Fruit fly (Drosophila melanogaster) whole organism, embryonic: ENCODE measurements around the gene Atf3.

Experiments used
- Bgb ChIP-seq: fragments of 200-800 bp; sonication (Bioruptor generic); IDR thresholded peaks from 2 replicates; pipeline ENCODE4 v1.3.6; 2022; ENCODE audit warnings: missing biosample characterization, missing genetic modification characterization; ENCODE audit not compliant: partially characterized antibody
- CG1024 ChIP-seq: fragments of 200-800 bp; sonication (Bioruptor generic); IDR thresholded peaks from 2 replicates; pipeline ENCODE4 v1.3.6; 2022; ENCODE audit warnings: missing biosample characterization, missing genetic modification characterization
- CG10267 ChIP-seq: fragments of 200-800 bp; sonication (Bioruptor generic); optimal IDR thresholded peaks from 2 replicates; lab custom pipeline; 2018; ENCODE audit warnings: missing biosample characterization, mild to moderate bottlenecking, missing genetic modification characterization, moderate library complexity
- CG11085 ChIP-seq: fragments of 200-800 bp; sonication (Bioruptor generic); IDR thresholded peaks from 2 replicates; pipeline ENCODE4 v1.3.6; 2022; ENCODE audit warnings: missing biosample characterization, missing genetic modification characterization
- CG11247 ChIP-seq: fragments of 200-800 bp; sonication (Bioruptor generic); IDR thresholded peaks from 2 replicates; pipeline ENCODE4 v1.3.6; 2022; ENCODE audit warnings: missing biosample characterization, missing genetic modification characterization
- CG11696 ChIP-seq: fragments of 200-800 bp; sonication (Bioruptor generic); IDR thresholded peaks from 2 replicates; pipeline ENCODE4 v1.3.6; 2022; ENCODE audit warnings: missing biosample characterization, missing genetic modification characterization
- CG12071 ChIP-seq: fragments of 200-800 bp; sonication (Bioruptor generic); optimal IDR thresholded peaks from 3 replicates; lab custom pipeline; 2018; ENCODE audit warnings: missing biosample characterization, mild to moderate bottlenecking, missing genetic modification characterization
- CG13775 ChIP-seq: fragments of 200-800 bp; sonication (Bioruptor generic); optimal IDR thresholded peaks from 3 replicates; lab custom pipeline; 2017; ENCODE audit warnings: missing biosample characterization, mild to moderate bottlenecking, missing genetic modification characterization
- CG15269 ChIP-seq: fragments of 200-800 bp; sonication (Bioruptor generic); optimal IDR thresholded peaks from 2 replicates; lab custom pipeline; 2018; ENCODE audit warnings: missing biosample characterization, mild to moderate bottlenecking, missing genetic modification characterization, moderate library complexity
- CG17186 ChIP-seq: fragments of 200-800 bp; sonication (Bioruptor generic); optimal IDR thresholded peaks from 3 replicates; lab custom pipeline; 2017; ENCODE audit warnings: missing biosample characterization, missing genetic modification reagents, missing genetic modification characterization
- CG17829 ChIP-seq: fragments of 200-800 bp; optimal IDR thresholded peaks from 2 replicates; lab custom pipeline; 2019; ENCODE audit warnings: missing biosample characterization, mild to moderate bottlenecking, missing genetic modification characterization, moderate library complexity
- CG1792 ChIP-seq: fragments of 200-800 bp; sonication (Bioruptor generic); optimal IDR thresholded peaks from 2 replicates; lab custom pipeline; 2016; ENCODE audit warnings: missing biosample characterization, missing genetic modification characterization
- CG2202 ChIP-seq: fragments of 200-800 bp; sonication (Bioruptor generic); optimal IDR thresholded peaks from 2 replicates; lab custom pipeline; 2018; ENCODE audit warnings: missing biosample characterization, mild to moderate bottlenecking, missing genetic modification characterization
- CG30020 ChIP-seq: fragments of 200-800 bp; optimal IDR thresholded peaks from 2 replicates; lab custom pipeline; 2019; ENCODE audit warnings: missing biosample characterization, mild to moderate bottlenecking, missing genetic modification characterization, moderate library complexity
- CG30403 ChIP-seq: fragments of 200-800 bp; sonication (Bioruptor generic); optimal IDR thresholded peaks from 3 replicates; lab custom pipeline; 2016; ENCODE audit warnings: missing biosample characterization, missing genetic modification characterization
- CG4328 ChIP-seq: fragments of 200-800 bp; sonication (Bioruptor generic); optimal IDR thresholded peaks from 3 replicates; lab custom pipeline; 2017; ENCODE audit warnings: missing biosample characterization, missing genetic modification reagents, missing genetic modification characterization
- CG6791 ChIP-seq: fragments of 200-800 bp; sonication (Bioruptor generic); IDR thresholded peaks from 3 replicates; pipeline ENCODE4 v1.3.6; 2022; ENCODE audit warnings: missing biosample characterization, missing genetic modification characterization; ENCODE audit not compliant: partially characterized antibody
- CG9215 ChIP-seq: fragments of 200-800 bp; sonication (Bioruptor generic); IDR thresholded peaks from 2 replicates; pipeline ENCODE4 v1.3.6; 2022; ENCODE audit warnings: missing biosample characterization, missing genetic modification characterization
- CG9932 ChIP-seq: fragments of 200-800 bp; sonication (Bioruptor generic); IDR thresholded peaks from 2 replicates; pipeline ENCODE4 v1.3.6; 2022; ENCODE audit warnings: missing biosample characterization, missing genetic modification characterization
- CHES-1-like ChIP-seq: fragments of 200-800 bp; sonication (Bioruptor generic); optimal IDR thresholded peaks from 2 replicates; lab custom pipeline; 2016; ENCODE audit warnings: missing biosample characterization, missing genetic modification characterization
- CkIIα-i1 ChIP-seq: fragments of 200-800 bp; sonication (Bioruptor generic); IDR thresholded peaks from 2 replicates; pipeline ENCODE4 v1.3.6; 2022; ENCODE audit warnings: missing biosample characterization, missing genetic modification characterization
- Dbx ChIP-seq: fragments of 200-800 bp; sonication (Bioruptor generic); IDR thresholded peaks from 3 replicates; pipeline ENCODE4 v1.3.6; 2022; ENCODE audit warnings: missing biosample characterization, missing genetic modification characterization
- Dref ChIP-seq: fragments of 200-800 bp; sonication (Bioruptor generic); IDR thresholded peaks from 2 replicates; pipeline ENCODE4 v1.3.6; 2022; ENCODE audit warnings: missing biosample characterization, missing genetic modification characterization
- E2f2 ChIP-seq: fragments of 200-800 bp; sonication (Bioruptor generic); IDR thresholded peaks from 2 replicates; pipeline ENCODE4 v1.3.6; 2022; ENCODE audit warnings: missing biosample characterization, missing genetic modification characterization
- HHEX ChIP-seq: fragments of 200-800 bp; sonication (Bioruptor generic); optimal IDR thresholded peaks from 3 replicates; lab custom pipeline; 2017; ENCODE audit warnings: missing biosample characterization, mild to moderate bottlenecking, missing genetic modification characterization, missing genetic modification reagents
- Neu2 ChIP-seq: fragments of 200-800 bp; sonication (Bioruptor generic); optimal IDR thresholded peaks from 3 replicates; lab custom pipeline; 2016; ENCODE audit warnings: missing biosample characterization, missing genetic modification characterization, borderline replicate concordance
- Nf-YA ChIP-seq: fragments of 200-800 bp; sonication (Bioruptor generic); IDR thresholded peaks from 2 replicates; pipeline ENCODE4 v1.3.6; 2022; ENCODE audit warnings: missing biosample characterization, missing genetic modification characterization
- Optix ChIP-seq: fragments of 200-800 bp; sonication (Bioruptor generic); IDR thresholded peaks from 3 replicates; pipeline ENCODE4 v1.3.6; 2022; ENCODE audit warnings: missing biosample characterization, missing genetic modification characterization
- Side ChIP-seq: fragments of 200-800 bp; sonication (Bioruptor generic); optimal IDR thresholded peaks from 2 replicates; lab custom pipeline; 2016; ENCODE audit warnings: missing biosample characterization, missing genetic modification characterization
- Sox100B ChIP-seq: fragments of 200-800 bp; sonication (Bioruptor generic); optimal IDR thresholded peaks from 3 replicates; lab custom pipeline; 2018; ENCODE audit warnings: missing biosample characterization, mild to moderate bottlenecking, missing genetic modification characterization
- Sry-δ ChIP-seq: fragments of 200-800 bp; sonication (Bioruptor generic); optimal IDR thresholded peaks from 2 replicates; lab custom pipeline; 2016; ENCODE audit warnings: missing biosample characterization, missing genetic modification characterization
- Tbp ChIP-seq: fragments of >200 bp; optimal IDR thresholded peaks from 2 replicates; lab custom pipeline; 2018; ENCODE audit warnings: missing biosample characterization, missing genetic modification characterization
- br ChIP-seq: fragments of >200 bp; optimal IDR thresholded peaks from 2 replicates; lab custom pipeline; 2017
- bsh ChIP-seq, 2 experiments: fragments of 200-800 bp; sonication (Bioruptor generic); optimal IDR thresholded peaks; 2 replicates each; lab custom pipeline; 2017 to 2018; ENCODE audit warnings: mild to moderate bottlenecking in 2 of 2, missing biosample characterization in 2 of 2, missing genetic modification characterization in 2 of 2, moderate library complexity in 1 of 2
- chinmo ChIP-seq: fragments of 200-800 bp; sonication (Bioruptor generic); IDR thresholded peaks from 4 replicates; pipeline ENCODE4 v1.3.6; 2022; ENCODE audit warnings: missing biosample characterization, missing genetic modification characterization; ENCODE audit not compliant: partially characterized antibody
- danr ChIP-seq: fragments of 200-800 bp; sonication (Bioruptor generic); IDR thresholded peaks from 2 replicates; pipeline ENCODE4 v1.3.6; 2022; ENCODE audit warnings: missing biosample characterization, missing genetic modification characterization
- dm ChIP-seq: fragments of 200-800 bp; sonication (Bioruptor generic); optimal IDR thresholded peaks from 3 replicates; lab custom pipeline; 2016; ENCODE audit warnings: missing biosample characterization, missing genetic modification characterization
- fd3F ChIP-seq: fragments of 200-800 bp; sonication (Bioruptor generic); optimal IDR thresholded peaks from 2 replicates; lab custom pipeline; 2018; ENCODE audit warnings: missing biosample characterization, mild to moderate bottlenecking, missing genetic modification characterization, moderate library complexity
- grn ChIP-seq: fragments of 200-800 bp; sonication (Bioruptor generic); optimal IDR thresholded peaks from 3 replicates; lab custom pipeline; 2017; ENCODE audit warnings: missing biosample characterization, missing genetic modification characterization
- gsb-n ChIP-seq: fragments of 200-800 bp; sonication (Bioruptor generic); optimal IDR thresholded peaks from 3 replicates; lab custom pipeline; 2018; ENCODE audit warnings: missing biosample characterization, mild to moderate bottlenecking, missing genetic modification characterization
- hb ChIP-seq: fragments of 200-800 bp; sonication (Bioruptor generic); IDR thresholded peaks from 3 replicates; pipeline ENCODE4 v1.3.6; 2022; ENCODE audit warnings: missing biosample characterization, missing genetic modification characterization; ENCODE audit not compliant: partially characterized antibody
- ind ChIP-seq: fragments of 200-800 bp; sonication (Bioruptor generic); optimal IDR thresholded peaks from 3 replicates; lab custom pipeline; 2016; ENCODE audit warnings: missing biosample characterization, missing genetic modification characterization
- kay ChIP-seq: fragments of 200-800 bp; sonication (Bioruptor generic); optimal IDR thresholded peaks from 2 replicates; lab custom pipeline; 2016; ENCODE audit warnings: missing biosample characterization, missing genetic modification characterization
- lilli ChIP-seq: fragments of 200-800 bp; sonication (Bioruptor generic); optimal IDR thresholded peaks from 3 replicates; lab custom pipeline; 2016; ENCODE audit warnings: missing biosample characterization, missing genetic modification characterization
- pan ChIP-seq, 4 experiments: fragments of >200 bp in 3 of 4; fragments of 200-800 bp in 1 of 4; sonication (Bioruptor generic) in 1 of 4; optimal IDR thresholded peaks in 3 of 4; IDR thresholded peaks in 1 of 4; 2 replicates each; pipeline versions ENCODE4 v1.3.6 to Lab custom; 2017 to 2022; ENCODE audit warnings: missing biosample characterization in 2 of 4, missing genetic modification characterization in 2 of 4, mixed read lengths in 1 of 4
- ranshi ChIP-seq: fragments of 200-800 bp; sonication (Bioruptor generic); IDR thresholded peaks from 2 replicates; pipeline ENCODE4 v1.3.6; 2022; ENCODE audit warnings: missing biosample characterization, missing genetic modification characterization
- sisA ChIP-seq: fragments of 200-800 bp; sonication (Bioruptor generic); IDR thresholded peaks from 2 replicates; pipeline ENCODE4 v1.3.6; 2022; ENCODE audit warnings: missing biosample characterization, missing genetic modification characterization
- wdn ChIP-seq: fragments of 200-800 bp; sonication (Bioruptor generic); IDR thresholded peaks from 2 replicates; pipeline ENCODE4 v1.3.6; 2022; ENCODE audit warnings: missing biosample characterization, missing genetic modification characterization

Atf3 gene

dm6 chrX:1236475-1236874 is 38.6 kb downstream of the Atf3 start, which contains the start of gene CG3638 (continued):
- TF ChIP-seq CG15269 (tag; lab: Kevin White, UChicago), result no peak
- TF ChIP-seq Optix, result no peak
- peak; percentile 63 for TF ChIP-seq CG17186
- peak; percentile 70 for TF ChIP-seq dm (GFP tag; lab: Kevin White, UChicago)
- TF ChIP-seq hb (GFP tag; lab: Robert Waterston, UW), result peak; percentile 54
- TF ChIP-seq Side, result no peak
- peak; percentile 10 for TF ChIP-seq CHES-1-like (GFP tag; lab: Kevin White, UChicago)
- TF ChIP-seq danr (GFP tag; lab: Robert Waterston, UW), result no peak
- no peak for TF ChIP-seq Tbp (GFP tag; lab: Kevin White, UChicago)
- no peak for TF ChIP-seq fd3F
- no peak for TF ChIP-seq gsb-n (tag; lab: Kevin White, UChicago)
- peak; percentile 64 for TF ChIP-seq lilli (GFP tag; lab: Kevin White, UChicago)
- TF ChIP-seq wdn (GFP tag; lab: Robert Waterston, UW), result no peak
- TF ChIP-seq Sox100B (GFP tag; lab: Kevin White, UChicago), result no peak
- TF ChIP-seq CG9215, result no peak
- no peak for TF ChIP-seq br (lab: Kevin White, UChicago)
- TF ChIP-seq CG13775 (GFP tag; lab: Kevin White, UChicago), result no peak
- TF ChIP-seq CG30403 (GFP tag; lab: Kevin White, UChicago), result peak; percentile 17
- TF ChIP-seq pan (optimal IDR thresholded peaks at IDR 0.05; lab: Kevin White, UChicago), result no peak
- no peak for TF ChIP-seq pan (GFP tag; optimal IDR thresholded peaks at IDR 0.05 in 1 of 2, IDR thresholded peaks at IDR 0.05 in 1 of 2)
- peak; percentile 75; the same call in 2 of the 3 replicates for TF ChIP-seq Dbx
- no peak for TF ChIP-seq Neu2 (GFP tag; lab: Kevin White, UChicago)
- no peak for TF ChIP-seq CG1792 (GFP tag; lab: Kevin White, UChicago)
- peak; percentile 60 for TF ChIP-seq CG17829
- TF ChIP-seq CG11696, result no peak
- no peak for TF ChIP-seq CG4328 (GFP tag; lab: Kevin White, UChicago)
- TF ChIP-seq CG1024 (GFP tag; lab: Robert Waterston, UW), result no peak
- peak; percentile 63 for TF ChIP-seq CG10267 (tag; lab: Kevin White, UChicago)
- TF ChIP-seq bsh (GFP tag; optimal IDR thresholded peaks at IDR 0.05; lab: Kevin White, UChicago), result no peak
- TF ChIP-seq CkIIα-i1 (GFP tag; lab: Robert Waterston, UW), result no peak
- TF ChIP-seq sisA, result no peak
- no peak for TF ChIP-seq CG12071 (GFP tag; lab: Kevin White, UChicago)
- TF ChIP-seq CG11247 (GFP tag; lab: Robert Waterston, UW), result peak; percentile 6; the same call in 1 of the 2 replicates
- TF ChIP-seq kay (GFP tag; lab: Kevin White, UChicago), result no peak
- no peak for TF ChIP-seq grn (GFP tag; lab: Kevin White, UChicago)
- no peak for TF ChIP-seq CG2202 (tag; lab: Kevin White, UChicago)
- peak; percentile 16 for TF ChIP-seq CG30020 (tag; lab: Kevin White, UChicago)
- TF ChIP-seq Bgb, result peak; percentile 85
- TF ChIP-seq HHEX, result no peak
- no peak for TF ChIP-seq ranshi (GFP tag; lab: Robert Waterston, UW)

dm6 chrX:1235618-1236006 is 39.5 kb downstream of the Atf3 start:
- TF ChIP-seq CG6791 (GFP tag; lab: Robert Waterston, UW) (0 out of 3 replicates have a peak, but pooled peaks have one; percentile 20), Sry-δ (peak; percentile 1), CG9932 (GFP tag; lab: Robert Waterston, UW) (no peak), ind (no peak), Nf-YA (0 out of 2 replicates have a peak, but pooled peaks have one; percentile 2), CG11085 (GFP tag; lab: Robert Waterston, UW) (0 out of 2 replicates have a peak, but pooled peaks have one; percentile 1), chinmo (GFP tag; lab: Robert Waterston, UW) (peak; percentile 33; the same call in 1 of the 4 replicates), Dref (GFP tag; lab: Robert Waterston, UW) (peak; percentile 42; the same call in 1 of the 2 replicates), E2f2 (GFP tag; lab: Robert Waterston, UW) (0 out of 2 replicates have a peak, but pooled peaks have one; percentile 1)
- TF ChIP-seq, all 482 proteins: peak for 7
